Worm (Caenorhabditis elegans) whole organism, L1 larva: ENCODE data around the gene T03G11.10.

Experiments
- blmp-1 ChIP-seq: fragments of 150-350 bp; optimal IDR thresholded peaks from 2 replicates; lab custom pipeline; 2014; ENCODE audit warnings: missing biosample characterization, missing genetic modification characterization
- ceh-88 ChIP-seq: fragments of 200-800 bp; sonication (Bioruptor generic); IDR thresholded peaks from 2 replicates; pipeline ENCODE4 v1.3.6; 2022; ENCODE audit warnings: missing genetic modification characterization, missing compliant biosample characterization
- lin-35 ChIP-seq, 2 experiments: fragments of 150-350 bp; optimal IDR thresholded peaks; 2 replicates each; lab custom pipeline; 2014; ENCODE audit warnings: missing biosample characterization in 2 of 2, missing genetic modification characterization in 2 of 2, missing genetic modification reagents in 2 of 2
- lin-39 ChIP-seq: fragments of 150-350 bp; optimal IDR thresholded peaks from 2 replicates; lab custom pipeline; 2014; ENCODE audit warnings: missing biosample characterization, missing genetic modification reagents, missing genetic modification characterization
- mab-9 ChIP-seq: fragments of 200-800 bp; sonication (Bioruptor generic); IDR thresholded peaks from 2 replicates; pipeline ENCODE4 v1.3.6; 2022; ENCODE audit warnings: missing genetic modification reagents, missing genetic modification characterization, missing compliant biosample characterization
- nhr-11 ChIP-seq: fragments of 150-350 bp; optimal IDR thresholded peaks from 2 replicates; lab custom pipeline; 2014; ENCODE audit warnings: missing biosample characterization, missing genetic modification characterization
- rnt-1 ChIP-seq: sonication (generic microtip); optimal IDR thresholded peaks from 2 replicates; lab custom pipeline; 2016; ENCODE audit warnings: mild to moderate bottlenecking, missing genetic modification characterization, moderate library complexity, missing compliant biosample characterization
- skn-1 ChIP-seq: fragments of 150-350 bp; optimal IDR thresholded peaks from 2 replicates; lab custom pipeline; 2014; ENCODE audit warnings: missing biosample characterization, missing genetic modification characterization
- sptf-1 ChIP-seq: fragments of 150-350 bp; optimal IDR thresholded peaks from 2 replicates; lab custom pipeline; 2014; ENCODE audit warnings: missing biosample characterization, missing genetic modification characterization
- unc-62 ChIP-seq: fragments of 150-350 bp; optimal IDR thresholded peaks from 2 replicates; lab custom pipeline; 2014; ENCODE audit warnings: missing biosample characterization, missing genetic modification reagents, missing genetic modification characterization

DNA sequence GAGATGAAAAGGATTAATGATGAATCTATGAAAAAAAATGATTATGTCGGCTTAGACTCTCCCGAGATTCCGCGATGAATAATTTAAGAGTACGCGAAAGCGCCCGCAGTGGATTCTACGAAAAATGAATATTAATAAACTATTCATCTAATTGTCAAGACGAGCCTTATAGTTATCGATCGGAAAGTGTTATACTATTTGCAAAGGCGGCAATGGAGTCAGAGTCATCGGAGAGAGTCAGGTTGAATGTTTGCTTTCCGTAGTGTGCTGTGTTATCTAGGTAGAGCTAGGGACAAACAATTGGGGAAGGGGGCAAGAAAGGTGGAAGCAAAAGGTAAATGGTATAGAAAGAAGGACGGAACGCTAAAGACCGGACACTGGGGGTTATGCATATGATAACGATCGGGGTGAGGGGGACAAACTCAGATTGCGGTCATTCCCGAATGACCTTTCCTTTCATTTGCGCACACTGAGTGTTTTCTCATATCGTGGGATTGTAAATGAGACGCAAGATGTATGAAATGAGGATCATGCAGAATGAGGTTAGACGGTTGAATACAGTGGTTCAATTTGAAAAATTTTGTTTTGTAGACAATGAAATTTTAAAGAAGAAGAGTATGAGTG lies 48.1 kb downstream of the T03G11.10 start:
- TF ChIP-seq rnt-1 (tag; lab: Kevin White, UChicago) (no peak), sptf-1 (tag; lab: Kevin White, UChicago) (no peak), lin-39 (no peak), nhr-11 (tag; lab: Kevin White, UChicago) (no peak), skn-1 (tag; lab: Kevin White, UChicago) (no peak), blmp-1 (tag; lab: Kevin White, UChicago) (peak; percentile 3), unc-62 (GFP tag; lab: Kevin White, UChicago) (no peak), ceh-88 (GFP tag; lab: Robert Waterston, UW) (no peak), mab-9 (GFP tag; lab: Robert Waterston, UW) (no peak), lin-35 (GFP tag; optimal IDR thresholded peaks at IDR 0.05; lab: Kevin White, UChicago) (no peak)
